Fruit fly (Drosophila melanogaster) whole organism, wandering third instar larva: Measurements from ENCODE around the gene wrd.

Experiments
- Abd-B ChIP-seq: fragments of >200 bp; optimal IDR thresholded peaks from 2 replicates; lab custom pipeline; 2017; ENCODE audit warnings: missing biosample characterization, missing genetic modification characterization
- CG32264 ChIP-seq: fragments of 200-800 bp; sonication (Bioruptor generic); optimal IDR thresholded peaks from 2 replicates; lab custom pipeline; 2016; ENCODE audit warnings: missing biosample characterization, missing genetic modification characterization
- CG9705 ChIP-seq: fragments of 200-800 bp; sonication (Bioruptor generic); optimal IDR thresholded peaks from 2 replicates; lab custom pipeline; 2018; ENCODE audit warnings: missing biosample characterization, mild to moderate bottlenecking, missing genetic modification characterization
- CrebA ChIP-seq: fragments of 200-800 bp; sonication (Bioruptor generic); optimal IDR thresholded peaks from 2 replicates; lab custom pipeline; 2016; ENCODE audit warnings: missing biosample characterization, mild to moderate bottlenecking, missing genetic modification characterization, borderline replicate concordance
- Dfd ChIP-seq: fragments of >200 bp; optimal IDR thresholded peaks from 2 replicates; lab custom pipeline; 2017; ENCODE audit warnings: missing biosample characterization, missing genetic modification characterization
- Dif ChIP-seq: fragments of 200-275, 200-300 bp; sonication (Bioruptor generic); optimal IDR thresholded peaks from 2 replicates; lab custom pipeline; 2018; ENCODE audit warnings: missing biosample characterization, missing genetic modification characterization; ENCODE audit not compliant: partially characterized antibody
- GATAd ChIP-seq: sonication (Bioruptor generic); optimal IDR thresholded peaks from 2 replicates; lab custom pipeline; 2016; ENCODE audit warnings: missing biosample characterization, missing genetic modification characterization
- HLH106 ChIP-seq: fragments of 200-800 bp; optimal IDR thresholded peaks from 3 replicates; lab custom pipeline; 2019; ENCODE audit warnings: missing biosample characterization, mild to moderate bottlenecking, missing genetic modification characterization, moderate library complexity
- Hnf4 ChIP-seq: fragments of 200-800 bp; sonication (Bioruptor generic); optimal IDR thresholded peaks from 2 replicates; lab custom pipeline; 2016; ENCODE audit warnings: missing biosample characterization, mild to moderate bottlenecking, missing genetic modification characterization
- Hr78 ChIP-seq: fragments of >200 bp; optimal IDR thresholded peaks from 2 replicates; lab custom pipeline; 2017; ENCODE audit warnings: missing biosample characterization, missing genetic modification characterization
- Hr83 ChIP-seq: fragments of 200-300 bp; sonication (Bioruptor generic); optimal IDR thresholded peaks from 2 replicates; lab custom pipeline; 2016; ENCODE audit warnings: missing biosample characterization, mild to moderate bottlenecking, missing genetic modification characterization, moderate library complexity; ENCODE audit not compliant: poor library complexity, severe bottlenecking
- Jra ChIP-seq: sonication (Bioruptor generic); optimal IDR thresholded peaks from 2 replicates; lab custom pipeline; 2016; ENCODE audit warnings: missing biosample characterization, missing genetic modification characterization
- Mio ChIP-seq: sonication (Bioruptor generic); optimal IDR thresholded peaks from 2 replicates; lab custom pipeline; 2016; ENCODE audit warnings: missing biosample characterization, missing genetic modification characterization
- Myc ChIP-seq: fragments of >200 bp; optimal IDR thresholded peaks from 2 replicates; lab custom pipeline; 2017
- N ChIP-seq: fragments of >200 bp; optimal IDR thresholded peaks from 2 replicates; lab custom pipeline; 2018; ENCODE audit warnings: missing biosample characterization, missing external identifiers, missing genetic modification characterization
- OdsH ChIP-seq: fragments of 200-800 bp; sonication (Bioruptor generic); optimal IDR thresholded peaks from 2 replicates; lab custom pipeline; 2016; ENCODE audit warnings: missing biosample characterization, mild to moderate bottlenecking, missing genetic modification characterization
- Rel ChIP-seq, 2 experiments: fragments of 200-800 bp; sonication (Bioruptor generic) in 1 of 2; optimal IDR thresholded peaks; 2 replicates in 1 of 2; 3 replicates in 1 of 2; lab custom pipeline; 2016 to 2019; ENCODE audit warnings: mild to moderate bottlenecking in 2 of 2, missing biosample characterization in 2 of 2, missing genetic modification characterization in 2 of 2, moderate library complexity in 1 of 2
- Sp1 ChIP-seq: fragments of 200-800 bp; sonication (Bioruptor generic); optimal IDR thresholded peaks from 3 replicates; lab custom pipeline; 2019; ENCODE audit warnings: missing biosample characterization, mild to moderate bottlenecking, missing genetic modification characterization, moderate library complexity
- Vsx2 ChIP-seq: fragments of 200-300, 225-300 bp; sonication (Bioruptor generic); optimal IDR thresholded peaks from 2 replicates; lab custom pipeline; 2018; ENCODE audit warnings: missing biosample characterization, missing genetic modification characterization; ENCODE audit not compliant: partially characterized antibody
- br ChIP-seq: fragments of 200-800 bp; sonication (Bioruptor generic); optimal IDR thresholded peaks from 2 replicates; lab custom pipeline; 2016; ENCODE audit warnings: missing biosample characterization, missing genetic modification characterization
- brk ChIP-seq: fragments of 200-800 bp; sonication (Bioruptor generic); optimal IDR thresholded peaks from 2 replicates; lab custom pipeline; 2016; ENCODE audit warnings: missing biosample characterization, mild to moderate bottlenecking, missing genetic modification characterization
- dl ChIP-seq, 2 experiments: fragments of 175-275, 200-275 bp in 1 of 2; fragments of 200-275 bp in 1 of 2; sonication (Bioruptor generic); optimal IDR thresholded peaks; lab custom pipeline; 2018; ENCODE audit warnings: mild to moderate bottlenecking in 2 of 2, missing biosample characterization in 2 of 2, missing genetic modification characterization in 2 of 2, moderate library complexity in 2 of 2; ENCODE audit not compliant: partially characterized antibody in 2 of 2, insufficient read depth in 1 of 2
- dmrt93B ChIP-seq: fragments of 200-800 bp; sonication (Bioruptor generic); optimal IDR thresholded peaks from 2 replicates; lab custom pipeline; 2018; ENCODE audit warnings: missing biosample characterization, mild to moderate bottlenecking, missing genetic modification characterization
- dsf ChIP-seq: sonication (Bioruptor generic); optimal IDR thresholded peaks from 2 replicates; lab custom pipeline; 2016; ENCODE audit warnings: missing biosample characterization, missing genetic modification characterization, borderline replicate concordance
- ey ChIP-seq: fragments of 200-800 bp; sonication (Bioruptor generic); optimal IDR thresholded peaks from 2 replicates; lab custom pipeline; 2016; ENCODE audit warnings: missing biosample characterization, missing genetic modification characterization
- foxo ChIP-seq, 2 experiments: fragments of 200-800 bp; sonication (Bioruptor generic); optimal IDR thresholded peaks; 2 replicates in 1 of 2; 3 replicates in 1 of 2; lab custom pipeline; 2016 to 2017; ENCODE audit warnings: missing biosample characterization in 2 of 2, missing genetic modification characterization in 2 of 2
- fru ChIP-seq: fragments of 200-800 bp; sonication (Bioruptor generic); optimal IDR thresholded peaks from 3 replicates; lab custom pipeline; 2016; ENCODE audit warnings: missing biosample characterization, mild to moderate bottlenecking, missing genetic modification characterization
- h ChIP-seq: fragments of 200-800 bp; sonication (Bioruptor generic); optimal IDR thresholded peaks from 3 replicates; lab custom pipeline; 2016; ENCODE audit warnings: missing biosample characterization, mild to moderate bottlenecking, missing genetic modification characterization
- jim ChIP-seq: fragments of 175-275, 200-325 bp; sonication (Bioruptor generic); optimal IDR thresholded peaks from 2 replicates; lab custom pipeline; 2016; ENCODE audit warnings: missing biosample characterization, mild to moderate bottlenecking, missing genetic modification characterization
- lola ChIP-seq: fragments of >200 bp; optimal IDR thresholded peaks from 2 replicates; lab custom pipeline; 2017; ENCODE audit warnings: missing biosample characterization, missing genetic modification characterization
- pan ChIP-seq: fragments of >200 bp; optimal IDR thresholded peaks from 2 replicates; lab custom pipeline; 2017
- psq ChIP-seq: fragments of 200-800 bp; sonication (Bioruptor generic); optimal IDR thresholded peaks from 3 replicates; lab custom pipeline; 2017; ENCODE audit warnings: missing biosample characterization, mild to moderate bottlenecking, missing genetic modification characterization, moderate library complexity
- rgr ChIP-seq: fragments of 200-800 bp; sonication (Bioruptor generic); optimal IDR thresholded peaks from 3 replicates; lab custom pipeline; 2016; ENCODE audit warnings: missing biosample characterization, mild to moderate bottlenecking, missing genetic modification characterization
- sage ChIP-seq: fragments of 200-800 bp; sonication (Bioruptor generic); optimal IDR thresholded peaks from 2 replicates; lab custom pipeline; 2016; ENCODE audit warnings: missing biosample characterization, mild to moderate bottlenecking, missing genetic modification characterization
- sv ChIP-seq: fragments of 200-800 bp; sonication (Bioruptor generic); optimal IDR thresholded peaks from 3 replicates; lab custom pipeline; 2016; ENCODE audit warnings: missing biosample characterization, missing genetic modification characterization
- tai ChIP-seq: sonication (Bioruptor generic); optimal IDR thresholded peaks from 2 replicates; lab custom pipeline; 2016; ENCODE audit warnings: missing biosample characterization, missing genetic modification characterization
- usp ChIP-seq: fragments of >200 bp; optimal IDR thresholded peaks from 2 replicates; lab custom pipeline; 2017; ENCODE audit warnings: missing biosample characterization, missing genetic modification characterization
- woc ChIP-seq: sonication (Bioruptor generic); optimal IDR thresholded peaks from 2 replicates; lab custom pipeline; 2016; ENCODE audit warnings: missing biosample characterization, mild to moderate bottlenecking, missing genetic modification characterization

Gene wrd

dm6 chr3R:18168929-18169350 lies 1.4 kb downstream of the wrd start:
- TF ChIP-seq Mio (no peak), jim (no peak), lola (no peak), sage (GFP tag; lab: Kevin White, UChicago) (no peak), Hnf4 (GFP tag; lab: Kevin White, UChicago) (peak; percentile 44), Sp1 (GFP tag; lab: Kevin White, UChicago) (no peak), Myc (lab: Kevin White, UChicago) (no peak), CG9705 (no peak), Hr83 (GFP tag; lab: Kevin White, UChicago) (no peak), dmrt93B (GFP tag; lab: Kevin White, UChicago) (no peak), h (GFP tag; lab: Kevin White, UChicago) (peak; percentile 19), rgr (GFP tag; lab: Kevin White, UChicago) (peak; percentile 29), pan (lab: Kevin White, UChicago) (no peak), Rel (GFP tag; optimal IDR thresholded peaks at IDR 0.05; lab: Kevin White, UChicago) (no peak), Rel (tag; optimal IDR thresholded peaks at IDR 0.05; lab: Kevin White, UChicago) (no peak), CrebA (no peak), Jra (GFP tag; lab: Kevin White, UChicago) (no peak), fru (GFP tag; lab: Kevin White, UChicago) (peak; percentile 25), usp (GFP tag; lab: Kevin White, UChicago) (no peak), Vsx2 (GFP tag; lab: Kevin White, UChicago) (no peak), psq (GFP tag; lab: Kevin White, UChicago) (no peak), ey (GFP tag; lab: Kevin White, UChicago) (peak; percentile 33), dsf (GFP tag; lab: Kevin White, UChicago) (no peak), tai (GFP tag; lab: Kevin White, UChicago) (no peak), Abd-B (GFP tag; lab: Kevin White, UChicago) (no peak), woc (no peak), GATAd (no peak), CG32264 (GFP tag; lab: Kevin White, UChicago) (no peak), HLH106 (tag; lab: Kevin White, UChicago) (peak; percentile 25), Hr78 (GFP tag; lab: Kevin White, UChicago) (no peak), sv (GFP tag; lab: Kevin White, UChicago) (no peak), brk (GFP tag; lab: Kevin White, UChicago) (no peak), Dif (GFP tag; lab: Kevin White, UChicago) (no peak), foxo (GFP tag; optimal IDR thresholded peaks at IDR 0.05; lab: Kevin White, UChicago) (peak in 1 of 2 experiments; percentile 50), br (GFP tag; lab: Kevin White, UChicago) (no peak), dl (GFP tag; optimal IDR thresholded peaks at IDR 0.05; lab: Kevin White, UChicago; ENCODE audit: insufficient read depth in 1 of 2, partially characterized antibody in 2 of 2) (no peak), N (no peak), OdsH (no peak), Dfd (GFP tag; lab: Kevin White, UChicago) (no peak)

dm6 chr3R:18169982-18170531 lies 2.5 kb downstream of the wrd start:
- peak in 1 of 2 experiments; percentile 35 for TF ChIP-seq dl (GFP tag; optimal IDR thresholded peaks at IDR 0.05; lab: Kevin White, UChicago; ENCODE audit: insufficient read depth in 1 of 2, partially characterized antibody in 2 of 2)
- TF ChIP-seq sv (GFP tag; lab: Kevin White, UChicago), result no peak
- peak; percentile 63 for TF ChIP-seq Dif (GFP tag; lab: Kevin White, UChicago)
